Worm (Caenorhabditis elegans) whole organism, young adult: ENCODE measurements around the gene prx-5.

ENCODE experiments used
- F23B12.7 ChIP-seq: sonication (generic microtip); optimal IDR thresholded peaks from 2 replicates; lab custom pipeline; 2017; ENCODE audit warnings: missing genetic modification characterization, mild to moderate bottlenecking, missing compliant biosample characterization, antibody characterized with exemption, moderate library complexity; ENCODE audit not compliant: insufficient read depth
- F52B5.7 ChIP-seq: sonication (generic microtip); optimal IDR thresholded peaks from 2 replicates; lab custom pipeline; 2016; ENCODE audit warnings: mild to moderate bottlenecking, missing genetic modification characterization, missing compliant biosample characterization
- F57A8.1 ChIP-seq: fragments of 200-800 bp; sonication (Bioruptor generic); optimal IDR thresholded peaks from 2 replicates; lab custom pipeline; 2018; ENCODE audit warnings: mild to moderate bottlenecking, missing genetic modification characterization, moderate library complexity, missing compliant biosample characterization
- K11D2.4 ChIP-seq: fragments of 200-800 bp; sonication (Bioruptor generic); IDR thresholded peaks from 2 replicates; pipeline ENCODE4 v1.3.6; 2022; ENCODE audit warnings: missing genetic modification reagents, missing genetic modification characterization, missing compliant biosample characterization
- T07F8.4 ChIP-seq: sonication (generic microtip); optimal IDR thresholded peaks from 2 replicates; lab custom pipeline; 2016; ENCODE audit warnings: mild to moderate bottlenecking, missing genetic modification characterization, moderate library complexity, missing compliant biosample characterization
- Y53G8AR.9 ChIP-seq: fragments of 200-800 bp; sonication (Bioruptor generic); conservative IDR thresholded peaks from 2 replicates; pipeline ENCODE4 v1.3.6; 2022; ENCODE audit warnings: missing genetic modification reagents, missing genetic modification characterization, missing compliant biosample characterization
- Y79H2A.3 ChIP-seq: fragments of 200-800 bp; sonication (Bioruptor generic); conservative IDR thresholded peaks from 2 replicates; pipeline ENCODE4 v1.3.6; 2022; ENCODE audit warnings: missing genetic modification reagents, missing genetic modification characterization, missing compliant biosample characterization
- Y95B8A.8 ChIP-seq: fragments of 200-800 bp; sonication (Bioruptor generic); IDR thresholded peaks from 2 replicates; pipeline ENCODE4 v1.3.6; 2022; ENCODE audit warnings: missing genetic modification reagents, missing genetic modification characterization, missing compliant biosample characterization
- aptf-3 ChIP-seq: fragments of 200-800 bp; sonication (Bioruptor generic); IDR thresholded peaks from 2 replicates; pipeline ENCODE4 v1.3.6; 2022; ENCODE audit warnings: missing genetic modification characterization, missing compliant biosample characterization
- atf-7 ChIP-seq: sonication (generic microtip); optimal IDR thresholded peaks from 2 replicates; lab custom pipeline; 2017; ENCODE audit warnings: mild to moderate bottlenecking, missing genetic modification characterization, missing compliant biosample characterization
- ccch-3 ChIP-seq: fragments of 200-800 bp; sonication (Bioruptor generic); optimal IDR thresholded peaks from 2 replicates; lab custom pipeline; 2018; ENCODE audit warnings: mild to moderate bottlenecking, missing genetic modification characterization, missing compliant biosample characterization
- cebp-1 ChIP-seq, 2 experiments: fragments of 200-800 bp in 1 of 2; sonication (Bioruptor generic) in 1 of 2; sonication (generic microtip) in 1 of 2; IDR thresholded peaks in 1 of 2; optimal IDR thresholded peaks in 1 of 2; 2 replicates each; pipeline versions ENCODE4 v1.3.6 to Lab custom; 2017 to 2022; ENCODE audit warnings: missing compliant biosample characterization in 2 of 2, missing genetic modification characterization in 2 of 2, mild to moderate bottlenecking in 1 of 2, missing genetic modification reagents in 1 of 2, moderate library complexity in 1 of 2
- cebp-2 ChIP-seq: fragments of 200-800 bp; sonication (Bioruptor generic); IDR thresholded peaks from 2 replicates; pipeline ENCODE4 v1.3.6; 2022; ENCODE audit warnings: missing genetic modification characterization, missing compliant biosample characterization
- ceh-40 ChIP-seq: fragments of 200-800 bp; sonication (Bioruptor generic); IDR thresholded peaks from 2 replicates; pipeline ENCODE4 v1.3.6; 2022; ENCODE audit warnings: missing genetic modification characterization, missing compliant biosample characterization
- ceh-79 ChIP-seq: sonication (generic microtip); optimal IDR thresholded peaks from 2 replicates; lab custom pipeline; 2017; ENCODE audit warnings: mild to moderate bottlenecking, missing genetic modification characterization, missing compliant biosample characterization
- die-1 ChIP-seq: sonication (generic microtip); optimal IDR thresholded peaks from 2 replicates; lab custom pipeline; 2016; ENCODE audit warnings: missing genotype, mild to moderate bottlenecking, missing genetic modification characterization, missing compliant biosample characterization
- dpl-1 ChIP-seq: fragments of 150-350 bp; optimal IDR thresholded peaks from 2 replicates; lab custom pipeline; 2014; ENCODE audit warnings: missing biosample characterization, missing genetic modification reagents, missing genetic modification characterization
- egl-44 ChIP-seq: fragments of 200-800 bp; sonication (Bioruptor generic); IDR thresholded peaks from 2 replicates; pipeline ENCODE4 v1.3.6; 2022; ENCODE audit warnings: missing genetic modification reagents, missing genetic modification characterization, missing compliant biosample characterization
- ekl-4 ChIP-seq: fragments of 200-800 bp; sonication (Bioruptor generic); IDR thresholded peaks from 2 replicates; pipeline ENCODE4 v1.3.6; 2022; ENCODE audit warnings: missing genetic modification reagents, missing genetic modification characterization, missing compliant biosample characterization
- him-1 ChIP-seq: sonication (generic microtip); optimal IDR thresholded peaks from 2 replicates; lab custom pipeline; 2016; ENCODE audit warnings: missing genotype, missing genetic modification reagents, missing genetic modification characterization, missing compliant biosample characterization
- hlh-12 ChIP-seq: sonication (generic microtip); optimal IDR thresholded peaks from 2 replicates; lab custom pipeline; 2016; ENCODE audit warnings: missing genetic modification characterization, missing compliant biosample characterization
- hmg-20 ChIP-seq: fragments of 200-800 bp; sonication (Bioruptor generic); IDR thresholded peaks from 2 replicates; pipeline ENCODE4 v1.3.6; 2022; ENCODE audit warnings: missing genetic modification reagents, missing genetic modification characterization, missing compliant biosample characterization
- hsf-1 ChIP-seq: fragments of 200-800 bp; sonication (Bioruptor generic); IDR thresholded peaks from 2 replicates; pipeline ENCODE4 v1.3.6; 2022; ENCODE audit warnings: missing genetic modification reagents, missing genetic modification characterization, missing compliant biosample characterization
- let-526 ChIP-seq: fragments of 200-800 bp; sonication (Bioruptor generic); IDR thresholded peaks from 2 replicates; pipeline ENCODE4 v1.3.6; 2022; ENCODE audit warnings: missing genetic modification reagents, missing genetic modification characterization, missing compliant biosample characterization
- lin-26 ChIP-seq: fragments of 200-800 bp; sonication (Bioruptor generic); IDR thresholded peaks from 2 replicates; pipeline ENCODE4 v1.3.6; 2022; ENCODE audit warnings: missing genetic modification reagents, missing genetic modification characterization, missing compliant biosample characterization
- lin-35 ChIP-seq, 3 experiments: fragments of 150-350 bp in 2 of 3; sonication (generic microtip) in 1 of 3; optimal IDR thresholded peaks; 2 replicates each; lab custom pipeline; 2014 to 2018; ENCODE audit warnings: missing biosample characterization in 3 of 3, missing genetic modification characterization in 3 of 3, missing genetic modification reagents in 3 of 3
- lin-40 ChIP-seq: sonication (generic microtip); optimal IDR thresholded peaks from 2 replicates; lab custom pipeline; 2016; ENCODE audit warnings: missing genetic modification characterization, mild to moderate bottlenecking, missing compliant biosample characterization, missing genotype, missing genetic modification reagents
- lin-54 ChIP-seq: fragments of 200-800 bp; sonication (Bioruptor generic); optimal IDR thresholded peaks from 2 replicates; lab custom pipeline; 2018; ENCODE audit warnings: mild to moderate bottlenecking, missing genetic modification characterization, missing compliant biosample characterization
- madf-3 ChIP-seq: fragments of 200-800 bp; sonication (Bioruptor generic); IDR thresholded peaks from 2 replicates; pipeline ENCODE4 v1.3.6; 2022; ENCODE audit warnings: missing genetic modification reagents, missing genetic modification characterization, missing compliant biosample characterization
- madf-8 ChIP-seq: fragments of 200-800 bp; sonication (Bioruptor generic); conservative IDR thresholded peaks from 2 replicates; pipeline ENCODE4 v1.3.6; 2022; ENCODE audit warnings: missing genetic modification reagents, missing genetic modification characterization, missing compliant biosample characterization
- mcd-1 ChIP-seq: fragments of 200-800 bp; sonication (Bioruptor generic); IDR thresholded peaks from 2 replicates; pipeline ENCODE4 v1.3.6; 2022; ENCODE audit warnings: missing genetic modification reagents, missing genetic modification characterization, missing compliant biosample characterization
- mxl-1 ChIP-seq: sonication (generic microtip); optimal IDR thresholded peaks from 2 replicates; lab custom pipeline; 2016; ENCODE audit warnings: missing genetic modification characterization, missing compliant biosample characterization
- nfya-1 ChIP-seq: sonication (generic microtip); optimal IDR thresholded peaks from 2 replicates; lab custom pipeline; 2017; ENCODE audit warnings: antibody characterized with exemption, missing compliant biosample characterization, missing genetic modification characterization, borderline replicate concordance; ENCODE audit not compliant: insufficient read depth
- nfyb-1 ChIP-seq: fragments of 200-800 bp; sonication (Bioruptor generic); IDR thresholded peaks from 2 replicates; pipeline ENCODE4 v1.3.6; 2022; ENCODE audit warnings: missing genetic modification reagents, missing genetic modification characterization, missing compliant biosample characterization
- nhr-179 ChIP-seq: sonication (generic microtip); optimal IDR thresholded peaks from 2 replicates; lab custom pipeline; 2016; ENCODE audit warnings: mild to moderate bottlenecking, missing genetic modification characterization, missing compliant biosample characterization
- nhr-80 ChIP-seq: sonication (generic microtip); optimal IDR thresholded peaks from 2 replicates; lab custom pipeline; 2016; ENCODE audit warnings: missing genetic modification characterization, missing compliant biosample characterization
- nhr-90 ChIP-seq: sonication (generic microtip); optimal IDR thresholded peaks from 2 replicates; lab custom pipeline; 2016; ENCODE audit warnings: missing genotype, mild to moderate bottlenecking, missing genetic modification characterization, missing compliant biosample characterization
- sdz-38 ChIP-seq: sonication (generic microtip); optimal IDR thresholded peaks from 2 replicates; lab custom pipeline; 2016; ENCODE audit warnings: missing genotype, missing genetic modification characterization, missing compliant biosample characterization
- sea-2 ChIP-seq: fragments of 200-800 bp; sonication (Bioruptor generic); IDR thresholded peaks from 2 replicates; pipeline ENCODE4 v1.3.6; 2022; ENCODE audit warnings: missing genetic modification characterization, missing compliant biosample characterization
- snpc-1.3 ChIP-seq: sonication (generic microtip); optimal IDR thresholded peaks from 2 replicates; lab custom pipeline; 2017; ENCODE audit warnings: missing genetic modification characterization, mild to moderate bottlenecking, missing compliant biosample characterization, antibody characterized with exemption, moderate library complexity, missing genotype, missing genetic modification reagents; ENCODE audit not compliant: insufficient read depth
- somi-1 ChIP-seq: fragments of 200-800 bp; sonication (Bioruptor generic); optimal IDR thresholded peaks from 2 replicates; lab custom pipeline; 2018; ENCODE audit warnings: mild to moderate bottlenecking, missing genetic modification characterization, missing compliant biosample characterization
- tlf-1 ChIP-seq: fragments of 200-800 bp; sonication (Bioruptor generic); optimal IDR thresholded peaks from 2 replicates; lab custom pipeline; 2018; ENCODE audit warnings: mild to moderate bottlenecking, missing genetic modification characterization, missing compliant biosample characterization
- unc-62 ChIP-seq: fragments of 150-350 bp; optimal IDR thresholded peaks from 2 replicates; lab custom pipeline; 2014; ENCODE audit warnings: missing biosample characterization, missing genetic modification reagents, missing genetic modification characterization
- ztf-28 ChIP-seq: fragments of 200-800 bp; sonication (Bioruptor generic); IDR thresholded peaks from 2 replicates; pipeline ENCODE4 v1.3.6; 2022; ENCODE audit warnings: missing genetic modification reagents, missing genetic modification characterization, missing compliant biosample characterization
- ztf-3 ChIP-seq: fragments of 200-800 bp; sonication (Bioruptor generic); optimal IDR thresholded peaks from 2 replicates; lab custom pipeline; 2018; ENCODE audit warnings: mild to moderate bottlenecking, missing genetic modification characterization, missing compliant biosample characterization

The prx-5 gene

ce11 chrII:8746298-8746775, 41.7 kb downstream of the prx-5 start (continued):
- TF ChIP-seq Y79H2A.3 (GFP tag; lab: Robert Waterston, UW) (0 out of 2 replicates have a peak, but pooled peaks have one; percentile 6), cebp-1 (GFP tag; IDR thresholded peaks at IDR 0.05; lab: Robert Waterston, UW) (peak; percentile 52), cebp-1 (tag; optimal IDR thresholded peaks at IDR 0.05; lab: Kevin White, UChicago) (peak; percentile 66), ccch-3 (GFP tag; lab: Kevin White, UChicago) (no peak), nhr-90 (tag; lab: Kevin White, UChicago) (no peak), madf-8 (no peak), ekl-4 (GFP tag; lab: Robert Waterston, UW) (no peak; the same call in 1 of the 2 replicates)

- no peak for TF ChIP-seq ztf-28 (GFP tag; lab: Robert Waterston, UW)
- TF ChIP-seq let-526 (GFP tag; lab: Robert Waterston, UW): peak; percentile 51
- peak; percentile 40 for TF ChIP-seq die-1 (tag; lab: Kevin White, UChicago)
- TF ChIP-seq ceh-40 (GFP tag; lab: Robert Waterston, UW): peak; percentile 55; the same call in 1 of the 2 replicates
- peak; percentile 5 for TF ChIP-seq dpl-1
- TF ChIP-seq F57A8.1: no peak
- peak; percentile 69 for TF ChIP-seq ceh-79 (tag; lab: Kevin White, UChicago)
- no peak for TF ChIP-seq hsf-1 (GFP tag; lab: Robert Waterston, UW)
- peak in 1 of 3 experiments; percentile 55 for TF ChIP-seq lin-35 (GFP tag; optimal IDR thresholded peaks at IDR 0.05; lab: Kevin White, UChicago)
- peak; percentile 78 for TF ChIP-seq K11D2.4
- TF ChIP-seq hlh-12 (tag; lab: Kevin White, UChicago): no peak
- peak; percentile 78 for TF ChIP-seq nfyb-1 (GFP tag; lab: Robert Waterston, UW)
- peak; percentile 55 for TF ChIP-seq snpc-1.3 (tag; lab: Kevin White, UChicago)
- peak; percentile 88 for TF ChIP-seq lin-26 (GFP tag; lab: Robert Waterston, UW)
- TF ChIP-seq Y53G8AR.9 (GFP tag; lab: Robert Waterston, UW): peak; percentile 93
- peak; percentile 82; the same call in 1 of the 2 replicates for TF ChIP-seq Y95B8A.8 (GFP tag; lab: Robert Waterston, UW)
- TF ChIP-seq madf-3 (GFP tag; lab: Robert Waterston, UW): peak; percentile 66; the same call in 1 of the 2 replicates
- TF ChIP-seq ztf-3 (GFP tag; lab: Kevin White, UChicago): peak; percentile 77
- TF ChIP-seq egl-44 (GFP tag; lab: Robert Waterston, UW): 0 out of 2 replicates have a peak, but pooled peaks have one; percentile 10
- TF ChIP-seq him-1 (tag; lab: Kevin White, UChicago): no peak
- TF ChIP-seq nhr-179 (tag; lab: Kevin White, UChicago): no peak
- TF ChIP-seq nfya-1 (tag; lab: Kevin White, UChicago): no peak
- TF ChIP-seq somi-1: peak; percentile 82
- 0 out of 2 replicates have a peak, but pooled peaks have one; percentile 23 for TF ChIP-seq cebp-2
- peak; percentile 90 for TF ChIP-seq tlf-1
- peak; percentile 36; the same call in 1 of the 2 replicates for TF ChIP-seq hmg-20 (GFP tag; lab: Robert Waterston, UW)
- TF ChIP-seq nhr-80: peak; percentile 59
- no peak for TF ChIP-seq sdz-38 (tag; lab: Kevin White, UChicago)
- no peak; the same call in 1 of the 2 replicates for TF ChIP-seq ekl-4 (GFP tag; lab: Robert Waterston, UW)
- TF ChIP-seq lin-54: peak; percentile 46
- no peak for TF ChIP-seq sea-2 (GFP tag; lab: Robert Waterston, UW)
- TF ChIP-seq F52B5.7: peak; percentile 85
- no peak for TF ChIP-seq F23B12.7
- peak; percentile 35; the same call in 1 of the 2 replicates for TF ChIP-seq mcd-1 (GFP tag; lab: Robert Waterston, UW)
- TF ChIP-seq aptf-3 (GFP tag; lab: Robert Waterston, UW): peak; percentile 63
- TF ChIP-seq lin-40 (tag; lab: Kevin White, UChicago): peak; percentile 68
- TF ChIP-seq mxl-1 (tag; lab: Kevin White, UChicago): peak; percentile 63
- TF ChIP-seq unc-62 (GFP tag; lab: Kevin White, UChicago): no peak
- TF ChIP-seq T07F8.4 (tag; lab: Kevin White, UChicago): peak; percentile 6
- peak; percentile 2 for TF ChIP-seq atf-7 (tag; lab: Kevin White, UChicago)
Measured at ce11 chrII:8747246-8747938, 42.8 kb downstream of the prx-5 start.
